Worm (Caenorhabditis elegans) whole organism, L4 larva: ENCODE results near the gene zip-10.

ENCODE experiments used
- D1046.2 ChIP-seq: fragments of 200-800 bp; sonication (Bioruptor generic); IDR thresholded peaks from 2 replicates; pipeline ENCODE4 v1.3.6; 2022; ENCODE audit warnings: missing genetic modification characterization, missing compliant biosample characterization
- F44E2.7 ChIP-seq: fragments of 200-800 bp; sonication (Bioruptor generic); IDR thresholded peaks from 2 replicates; pipeline ENCODE4 v2.1.2; 2022; ENCODE audit warnings: missing genetic modification characterization, missing compliant biosample characterization
- F49E8.2 ChIP-seq: sonication (generic microtip); optimal IDR thresholded peaks from 2 replicates; lab custom pipeline; 2016; ENCODE audit warnings: missing compliant biosample characterization, mild to moderate bottlenecking, missing genetic modification characterization, borderline replicate concordance
- Y48G9A.11 ChIP-seq: fragments of 200-800 bp; sonication (Bioruptor generic); IDR thresholded peaks from 2 replicates; pipeline ENCODE4 v1.3.6; 2022; ENCODE audit warnings: missing genetic modification reagents, missing genetic modification characterization, missing compliant biosample characterization
- aha-1 ChIP-seq: fragments of 150-350 bp; peaks from one replicate; lab custom pipeline; 2014; ENCODE audit warnings: missing biosample characterization, missing genetic modification characterization
- ama-1 ChIP-seq: fragments of 150-350 bp; optimal IDR thresholded peaks from 2 replicates; lab custom pipeline; 2014; ENCODE audit warnings: inconsistent platforms, mixed read lengths
- attf-4 ChIP-seq: sonication (generic microtip); optimal IDR thresholded peaks from 3 replicates; lab custom pipeline; 2017; ENCODE audit warnings: missing biosample characterization, missing genetic modification characterization
- ceh-32 ChIP-seq: sonication (generic microtip); optimal IDR thresholded peaks from 2 replicates; lab custom pipeline; 2016; ENCODE audit warnings: mild to moderate bottlenecking, missing genetic modification characterization, missing compliant biosample characterization; ENCODE audit not compliant: poor library complexity
- cey-2 ChIP-seq: sonication (generic microtip); optimal IDR thresholded peaks from 3 replicates; lab custom pipeline; 2017; ENCODE audit warnings: missing genetic modification characterization, mild to moderate bottlenecking, missing compliant biosample characterization, antibody characterized with exemption, borderline replicate concordance; ENCODE audit not compliant: insufficient read depth
- daf-16 ChIP-seq, 3 experiments: sonication (generic microtip); optimal IDR thresholded peaks; 2 replicates each; lab custom pipeline; 2016 to 2017; ENCODE audit warnings: missing genetic modification characterization in 3 of 3, missing genetic modification reagents in 3 of 3, mild to moderate bottlenecking in 2 of 3, missing compliant biosample characterization in 2 of 3, missing biosample characterization in 1 of 3, moderate library complexity in 1 of 3
- daf-19 ChIP-seq: fragments of 200-800 bp; sonication (Bioruptor generic); conservative IDR thresholded peaks from 2 replicates; pipeline ENCODE4 v1.3.6; 2022; ENCODE audit warnings: missing genetic modification characterization, missing compliant biosample characterization
- dmd-6 ChIP-seq: fragments of 200-800 bp; sonication (Bioruptor generic); IDR thresholded peaks from 2 replicates; pipeline ENCODE4 v1.3.6; 2022; ENCODE audit warnings: missing genetic modification reagents, missing genetic modification characterization, missing compliant biosample characterization
- dmd-9 ChIP-seq: fragments of 200-800 bp; sonication (Bioruptor generic); IDR thresholded peaks from 2 replicates; pipeline ENCODE4 v1.3.6; 2022; ENCODE audit warnings: missing genetic modification reagents, missing genetic modification characterization, missing compliant biosample characterization
- dve-1 ChIP-seq: sonication (generic microtip); optimal IDR thresholded peaks from 2 replicates; lab custom pipeline; 2017; ENCODE audit warnings: antibody characterized with exemption, mild to moderate bottlenecking, missing genetic modification characterization, missing compliant biosample characterization; ENCODE audit not compliant: insufficient read depth
- egl-27 ChIP-seq: sonication (generic microtip); optimal IDR thresholded peaks from 3 replicates; lab custom pipeline; 2017; ENCODE audit warnings: missing biosample characterization, missing genetic modification reagents, missing genetic modification characterization
- egl-43 ChIP-seq: fragments of 200-800 bp; sonication (Bioruptor generic); IDR thresholded peaks from 2 replicates; pipeline ENCODE4 v1.3.6; 2022; ENCODE audit warnings: missing genetic modification reagents, missing genetic modification characterization, missing compliant biosample characterization
- fkh-10 ChIP-seq: fragments of 150-350 bp; optimal IDR thresholded peaks from 2 replicates; lab custom pipeline; 2014; ENCODE audit warnings: missing biosample characterization, missing genetic modification reagents, missing genetic modification characterization
- hif-1 ChIP-seq, 2 experiments: sonication (generic microtip); optimal IDR thresholded peaks; 2 replicates each; lab custom pipeline; 2016 to 2017; ENCODE audit warnings: missing compliant biosample characterization in 2 of 2, missing genetic modification characterization in 2 of 2, missing genetic modification reagents in 2 of 2, missing genotype in 2 of 2, mild to moderate bottlenecking in 1 of 2
- hlh-11 ChIP-seq: fragments of 200-800 bp; sonication (Bioruptor generic); optimal IDR thresholded peaks from 2 replicates; lab custom pipeline; 2018; ENCODE audit warnings: mild to moderate bottlenecking, missing genetic modification characterization, missing compliant biosample characterization
- hlh-30 ChIP-seq: sonication (generic microtip); optimal IDR thresholded peaks from 2 replicates; lab custom pipeline; 2017; ENCODE audit warnings: antibody characterized with exemption, mild to moderate bottlenecking, missing genetic modification characterization, missing compliant biosample characterization; ENCODE audit not compliant: insufficient read depth
- hmg-1.1 ChIP-seq: fragments of 200-800 bp; sonication (Bioruptor generic); IDR thresholded peaks from 2 replicates; pipeline ENCODE4 v1.3.6; 2022; ENCODE audit warnings: missing genetic modification reagents, missing genetic modification characterization, missing compliant biosample characterization
- lim-7 ChIP-seq: fragments of 200-800 bp; sonication (Bioruptor generic); IDR thresholded peaks from 2 replicates; pipeline ENCODE4 v1.3.6; 2022; ENCODE audit warnings: missing genetic modification characterization, missing compliant biosample characterization
- mdl-1 ChIP-seq, 2 experiments: fragments of 150-350 bp in 1 of 2; sonication (generic microtip) in 1 of 2; optimal IDR thresholded peaks; 2 replicates each; lab custom pipeline; 2014 to 2017; ENCODE audit warnings: missing biosample characterization in 2 of 2, missing genetic modification characterization in 2 of 2
- mdt-29 ChIP-seq: fragments of 200-800 bp; sonication (Bioruptor generic); IDR thresholded peaks from 2 replicates; pipeline ENCODE4 v1.3.6; 2022; ENCODE audit warnings: missing genetic modification reagents, missing genetic modification characterization, missing compliant biosample characterization
- mes-2 ChIP-seq: sonication (generic microtip); optimal IDR thresholded peaks from 2 replicates; lab custom pipeline; 2016; ENCODE audit warnings: missing genotype, mild to moderate bottlenecking, missing genetic modification characterization, missing compliant biosample characterization; ENCODE audit not compliant: poor library complexity, severe bottlenecking
- mxl-3 ChIP-seq: fragments of 200-800 bp; sonication (Bioruptor generic); optimal IDR thresholded peaks from 2 replicates; lab custom pipeline; 2018; ENCODE audit warnings: mild to moderate bottlenecking, missing genetic modification characterization, missing compliant biosample characterization
- nhr-237 ChIP-seq: sonication (generic microtip); optimal IDR thresholded peaks from 2 replicates; lab custom pipeline; 2017; ENCODE audit warnings: missing biosample characterization, missing genetic modification characterization
- nhr-28 ChIP-seq: fragments of 150-350 bp; optimal IDR thresholded peaks from 2 replicates; lab custom pipeline; 2014; ENCODE audit warnings: missing biosample characterization, missing genetic modification characterization
- nhr-42 ChIP-seq: fragments of 200-800 bp; sonication (Bioruptor generic); IDR thresholded peaks from 2 replicates; pipeline ENCODE4 v1.3.6; 2022; ENCODE audit warnings: missing genetic modification characterization, missing compliant biosample characterization
- nhr-48 ChIP-seq: sonication (generic microtip); optimal IDR thresholded peaks from 2 replicates; lab custom pipeline; 2016; ENCODE audit warnings: mild to moderate bottlenecking, missing genetic modification characterization, missing compliant biosample characterization
- nhr-76 ChIP-seq: fragments of 150-350 bp; optimal IDR thresholded peaks from 2 replicates; lab custom pipeline; 2014; ENCODE audit warnings: missing biosample characterization, missing genetic modification characterization
- nhr-77 ChIP-seq: fragments of 150-350 bp; optimal IDR thresholded peaks from 2 replicates; lab custom pipeline; 2014; ENCODE audit warnings: missing biosample characterization, missing genetic modification characterization
- php-3 ChIP-seq: fragments of 200-800 bp; sonication (Bioruptor generic); IDR thresholded peaks from 2 replicates; pipeline ENCODE4 v1.3.6; 2022; ENCODE audit warnings: missing genetic modification reagents, missing genetic modification characterization, missing compliant biosample characterization
- pqm-1 ChIP-seq: sonication (generic microtip); optimal IDR thresholded peaks from 2 replicates; lab custom pipeline; 2017; ENCODE audit warnings: missing biosample characterization, missing genetic modification characterization
- rbr-2 ChIP-seq: sonication (generic microtip); optimal IDR thresholded peaks from 2 replicates; lab custom pipeline; 2016; ENCODE audit warnings: missing genotype, missing genetic modification characterization, missing compliant biosample characterization
- sdz-12 ChIP-seq: fragments of 200-800 bp; sonication (Bioruptor generic); optimal IDR thresholded peaks from 2 replicates; lab custom pipeline; 2018; ENCODE audit warnings: mild to moderate bottlenecking, missing genetic modification characterization, missing compliant biosample characterization
- spr-3 ChIP-seq: fragments of 200-800 bp; sonication (Bioruptor generic); optimal IDR thresholded peaks from 2 replicates; lab custom pipeline; 2018; ENCODE audit warnings: mild to moderate bottlenecking, missing genetic modification characterization, missing compliant biosample characterization
- tag-97 ChIP-seq: fragments of 200-800 bp; sonication (Bioruptor generic); IDR thresholded peaks from 2 replicates; pipeline ENCODE4 v1.3.6; 2022; ENCODE audit warnings: missing genetic modification characterization, missing compliant biosample characterization
- unc-130 ChIP-seq: sonication (generic microtip); optimal IDR thresholded peaks from 2 replicates; lab custom pipeline; 2016; ENCODE audit warnings: missing genetic modification reagents, missing genetic modification characterization, missing compliant biosample characterization
- ztf-7 ChIP-seq: fragments of 150-350 bp; optimal IDR thresholded peaks from 2 replicates; lab custom pipeline; 2014; ENCODE audit warnings: missing biosample characterization, missing genetic modification characterization

Gene zip-10

DNA sequence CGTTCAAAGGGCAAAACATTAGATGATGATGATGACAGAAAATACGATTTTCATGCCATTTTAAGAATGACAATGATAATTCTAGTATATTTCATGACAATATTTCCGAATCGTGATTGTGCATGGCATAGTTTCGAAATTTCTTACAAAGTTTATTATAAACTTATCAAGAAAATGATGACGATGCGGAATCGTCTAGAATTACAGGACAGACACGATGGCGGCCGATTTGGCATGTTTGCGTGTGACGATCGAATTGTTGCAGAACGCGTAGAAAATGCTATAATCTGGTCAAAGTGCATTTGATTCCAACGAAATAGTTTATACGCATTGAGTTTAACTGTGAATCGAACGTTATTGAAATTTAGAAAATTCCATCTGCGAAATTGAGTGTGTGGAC, 1.3 kb downstream of the zip-10 start (continued):
- no peak for TF ChIP-seq Y48G9A.11 (GFP tag; lab: Robert Waterston, UW)
- TF ChIP-seq hmg-1.1, result no peak
- TF ChIP-seq mes-2 (tag; lab: Kevin White, UChicago), result no peak
- no peak for TF ChIP-seq fkh-10 (GFP tag; lab: Kevin White, UChicago)
- no peak for TF ChIP-seq ztf-7 (tag; lab: Kevin White, UChicago)
- peak; percentile 49; the same call in 1 of the 2 replicates for TF ChIP-seq dmd-6 (GFP tag; lab: Robert Waterston, UW)

- TF ChIP-seq daf-16 (GFP tag; optimal IDR thresholded peaks at IDR 0.05; lab: Kevin White, UChicago) (no peak), daf-16 (tag; optimal IDR thresholded peaks at IDR 0.05; lab: Kevin White, UChicago) (peak; percentile 77), mdl-1 (tag; optimal IDR thresholded peaks at IDR 0.05; lab: Kevin White, UChicago) (peak in 1 of 2 experiments; percentile 20), pqm-1 (tag; lab: Kevin White, UChicago) (peak; percentile 91), F49E8.2 (tag; lab: Kevin White, UChicago) (no peak), mxl-3 (GFP tag; lab: Kevin White, UChicago) (no peak), unc-130 (GFP tag; lab: Kevin White, UChicago) (no peak), nhr-48 (peak; percentile 18), mes-2 (tag; lab: Kevin White, UChicago) (peak; percentile 7), egl-43 (GFP tag; lab: Robert Waterston, UW) (no peak), hif-1 (tag; optimal IDR thresholded peaks at IDR 0.05; lab: Kevin White, UChicago) (peak in 1 of 2 experiments; percentile 12), dve-1 (peak; percentile 58), hlh-30 (tag; lab: Kevin White, UChicago) (peak; percentile 45), dmd-6 (GFP tag; lab: Robert Waterston, UW) (peak; percentile 81), hlh-11 (tag; lab: Kevin White, UChicago) (peak; percentile 60), ama-1 (lab: Kevin White, UChicago) (no peak), nhr-77 (tag; lab: Kevin White, UChicago) (peak; percentile 34), php-3 (0 out of 2 replicates have a peak, but pooled peaks have one; percentile 51), fkh-10 (GFP tag; lab: Kevin White, UChicago) (no peak), nhr-28 (tag; lab: Kevin White, UChicago) (peak; percentile 75)
Observed at ce11 chrV:11648435-11648834, 2.1 kb downstream of the zip-10 start.

DNA sequence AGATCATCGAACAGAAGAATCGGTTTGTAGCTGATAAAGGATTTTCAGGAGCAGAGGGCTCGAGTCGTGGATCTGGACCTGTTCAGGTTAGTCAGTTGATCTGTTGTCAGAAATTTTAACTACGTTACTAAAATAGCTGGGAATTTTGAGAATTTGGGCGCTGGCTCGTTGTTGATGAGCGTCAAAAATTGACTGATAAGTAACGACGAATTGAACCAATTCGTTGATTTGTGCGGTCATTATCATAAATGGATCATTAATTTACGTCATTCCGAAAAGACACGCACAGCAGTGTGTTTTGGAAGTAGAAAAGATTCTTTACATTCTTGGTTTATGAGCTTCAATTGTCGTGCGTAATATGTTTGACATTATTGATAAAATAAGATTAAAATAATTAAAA, 2.7 kb downstream of the zip-10 start:
- TF ChIP-seq aha-1 (tag; lab: Kevin White, UChicago) (peak; percentile 46), php-3 (peak; percentile 54; the same call in 1 of the 2 replicates), spr-3 (GFP tag; lab: Kevin White, UChicago) (no peak), sdz-12 (GFP tag; lab: Kevin White, UChicago) (no peak), hlh-11 (tag; lab: Kevin White, UChicago) (peak; percentile 49), nhr-28 (tag; lab: Kevin White, UChicago) (peak; percentile 49), cey-2 (tag; lab: Kevin White, UChicago) (no peak), F44E2.7 (GFP tag; lab: Robert Waterston, UW) (no peak), nhr-42 (GFP tag; lab: Robert Waterston, UW) (no peak), tag-97 (GFP tag; lab: Robert Waterston, UW) (no peak), pqm-1 (tag; lab: Kevin White, UChicago) (peak; percentile 20), D1046.2 (no peak), lim-7 (GFP tag; lab: Robert Waterston, UW) (no peak), egl-27 (no peak), daf-19 (GFP tag; lab: Robert Waterston, UW) (no peak), mdt-29 (no peak), dmd-6 (GFP tag; lab: Robert Waterston, UW) (peak; percentile 72), dmd-9 (GFP tag; lab: Robert Waterston, UW) (no peak), ceh-32 (tag; lab: Kevin White, UChicago) (no peak), nhr-76 (no peak), nhr-237 (tag; lab: Kevin White, UChicago) (no peak), rbr-2 (tag; lab: Kevin White, UChicago) (no peak), attf-4 (tag; lab: Kevin White, UChicago) (no peak)
- TF ChIP-seq, all 104 proteins: peak for 6
